Fruit fly (Drosophila melanogaster) whole organism, embryonic: Measurements from ENCODE around the gene mdu.

Experiments
- ATbp ChIP-seq: fragments of 200-800 bp; sonication (Bioruptor generic); optimal IDR thresholded peaks from 2 replicates; lab custom pipeline; 2017; ENCODE audit warnings: missing biosample characterization, mild to moderate bottlenecking, missing genetic modification characterization, missing genetic modification reagents
- C15 ChIP-seq: fragments of 200-800 bp; sonication (Bioruptor generic); IDR thresholded peaks from 3 replicates; pipeline ENCODE4 v1.3.6; 2022; ENCODE audit warnings: missing biosample characterization, missing genetic modification characterization
- CG10366 ChIP-seq: fragments of 200-800 bp; sonication (Bioruptor generic); IDR thresholded peaks from 2 replicates; pipeline ENCODE4 v1.3.6; 2022; ENCODE audit warnings: missing biosample characterization, missing genetic modification characterization
- CG10462 ChIP-seq: fragments of 200-800 bp; sonication (Bioruptor generic); optimal IDR thresholded peaks from 2 replicates; lab custom pipeline; 2016; ENCODE audit warnings: missing biosample characterization, missing genetic modification characterization
- CG10979 ChIP-seq: fragments of 200-800 bp; sonication (Bioruptor generic); optimal IDR thresholded peaks from 2 replicates; lab custom pipeline; 2018; ENCODE audit warnings: missing biosample characterization, mild to moderate bottlenecking, missing genetic modification characterization, moderate library complexity
- CG11247 ChIP-seq: fragments of 200-800 bp; sonication (Bioruptor generic); IDR thresholded peaks from 2 replicates; pipeline ENCODE4 v1.3.6; 2022; ENCODE audit warnings: missing biosample characterization, missing genetic modification characterization
- CG11398 ChIP-seq: fragments of 200-800 bp; sonication (Bioruptor generic); optimal IDR thresholded peaks from 2 replicates; lab custom pipeline; 2016; ENCODE audit warnings: missing biosample characterization, missing genetic modification characterization
- CG12236 ChIP-seq: fragments of 200-800 bp; sonication (Bioruptor generic); optimal IDR thresholded peaks from 2 replicates; lab custom pipeline; 2016; ENCODE audit warnings: missing biosample characterization, missing genetic modification characterization
- CG12942 ChIP-seq: fragments of 200-800 bp; sonication (Bioruptor generic); optimal IDR thresholded peaks from 3 replicates; lab custom pipeline; 2016; ENCODE audit warnings: missing biosample characterization, missing genetic modification characterization
- CG15073 ChIP-seq: fragments of 200-800 bp; sonication (Bioruptor generic); optimal IDR thresholded peaks from 2 replicates; lab custom pipeline; 2016; ENCODE audit warnings: missing biosample characterization, missing genetic modification characterization
- CG15479 ChIP-seq: fragments of 200-800 bp; sonication (Bioruptor generic); optimal IDR thresholded peaks from 3 replicates; lab custom pipeline; 2019; ENCODE audit warnings: missing biosample characterization, mild to moderate bottlenecking, missing genetic modification characterization, moderate library complexity
- CG1602 ChIP-seq: fragments of 200-800 bp; sonication (Bioruptor generic); optimal IDR thresholded peaks from 3 replicates; lab custom pipeline; 2016; ENCODE audit warnings: missing biosample characterization, missing genetic modification characterization
- CG17186 ChIP-seq: fragments of 200-800 bp; sonication (Bioruptor generic); optimal IDR thresholded peaks from 3 replicates; lab custom pipeline; 2017; ENCODE audit warnings: missing biosample characterization, missing genetic modification reagents, missing genetic modification characterization
- CG17612 ChIP-seq: fragments of 200-800 bp; sonication (Bioruptor generic); IDR thresholded peaks from 2 replicates; pipeline ENCODE4 v1.3.6; 2022; ENCODE audit warnings: missing biosample characterization, missing genetic modification characterization
- CG2202 ChIP-seq: fragments of 200-800 bp; sonication (Bioruptor generic); optimal IDR thresholded peaks from 2 replicates; lab custom pipeline; 2018; ENCODE audit warnings: missing biosample characterization, mild to moderate bottlenecking, missing genetic modification characterization
- CG2712 ChIP-seq: fragments of 200-800 bp; optimal IDR thresholded peaks from 3 replicates; lab custom pipeline; 2019; ENCODE audit warnings: missing biosample characterization, mild to moderate bottlenecking, missing genetic modification characterization, moderate library complexity
- CG31224 ChIP-seq: fragments of 200-800 bp; sonication (Bioruptor generic); IDR thresholded peaks from 2 replicates; pipeline ENCODE4 v1.3.6; 2022; ENCODE audit warnings: missing biosample characterization, missing genetic modification characterization
- CG32532 ChIP-seq: fragments of 200-800 bp; sonication (Bioruptor generic); IDR thresholded peaks from 2 replicates; pipeline ENCODE4 v1.3.6; 2022; ENCODE audit warnings: missing biosample characterization, missing genetic modification characterization
- CG42726 ChIP-seq: fragments of 200-800 bp; sonication (Bioruptor generic); IDR thresholded peaks from 2 replicates; pipeline ENCODE4 v1.3.6; 2022; ENCODE audit warnings: missing biosample characterization, missing genetic modification characterization; ENCODE audit not compliant: partially characterized antibody
- CG4404 ChIP-seq: fragments of 200-800 bp; sonication (Bioruptor generic); IDR thresholded peaks from 2 replicates; pipeline ENCODE4 v1.3.6; 2022; ENCODE audit warnings: missing biosample characterization, missing genetic modification characterization
- CHES-1-like ChIP-seq: fragments of 200-800 bp; sonication (Bioruptor generic); optimal IDR thresholded peaks from 2 replicates; lab custom pipeline; 2016; ENCODE audit warnings: missing biosample characterization, missing genetic modification characterization
- Dfd ChIP-seq, 2 experiments: fragments of >200 bp; optimal IDR thresholded peaks; 2 replicates each; lab custom pipeline; 2017; ENCODE audit warnings: missing biosample characterization in 2 of 2, missing genetic modification characterization in 2 of 2
- Dp ChIP-seq: fragments of 200-800 bp; sonication (Bioruptor generic); optimal IDR thresholded peaks from 2 replicates; lab custom pipeline; 2018; ENCODE audit warnings: missing biosample characterization, mild to moderate bottlenecking, missing genetic modification characterization, moderate library complexity
- E2f1 ChIP-seq: fragments of 200-800 bp; sonication (Bioruptor generic); IDR thresholded peaks from 2 replicates; pipeline ENCODE4 v1.3.6; 2022; ENCODE audit warnings: missing biosample characterization, missing genetic modification characterization
- Ets65A ChIP-seq: fragments of 200-800 bp; sonication (Bioruptor generic); peaks from one replicate; lab custom pipeline; 2016; ENCODE audit warnings: missing biosample characterization, missing genetic modification characterization
- HLHmδ ChIP-seq: fragments of 200-800 bp; sonication (Bioruptor generic); optimal IDR thresholded peaks from 2 replicates; lab custom pipeline; 2018; ENCODE audit warnings: missing biosample characterization, mild to moderate bottlenecking, missing genetic modification characterization, moderate library complexity
- Hand ChIP-seq: fragments of 200-800 bp; sonication (Bioruptor generic); optimal IDR thresholded peaks from 2 replicates; lab custom pipeline; 2017; ENCODE audit warnings: mild to moderate bottlenecking, missing biosample characterization, missing genetic modification reagents, missing genetic modification characterization
- Neu2 ChIP-seq: fragments of 200-800 bp; sonication (Bioruptor generic); optimal IDR thresholded peaks from 3 replicates; lab custom pipeline; 2016; ENCODE audit warnings: missing biosample characterization, missing genetic modification characterization, borderline replicate concordance
- Nf-YC ChIP-seq: fragments of 200-800 bp; optimal IDR thresholded peaks from 3 replicates; lab custom pipeline; 2019; ENCODE audit warnings: missing biosample characterization, mild to moderate bottlenecking, missing genetic modification characterization, moderate library complexity
- Pdp1 ChIP-seq, 2 experiments: fragments of 200-800 bp; sonication (Bioruptor generic); optimal IDR thresholded peaks; 3 replicates each; lab custom pipeline; 2016; ENCODE audit warnings: missing biosample characterization in 2 of 2, missing genetic modification characterization in 2 of 2, mild to moderate bottlenecking in 1 of 2, moderate library complexity in 1 of 2
- Poxn ChIP-seq: fragments of 200-800 bp; sonication (Bioruptor generic); IDR thresholded peaks from 2 replicates; pipeline ENCODE4 v1.3.6; 2022; ENCODE audit warnings: missing biosample characterization, missing genetic modification characterization
- Six4 ChIP-seq: fragments of 200-800 bp; sonication (Bioruptor generic); optimal IDR thresholded peaks from 2 replicates; lab custom pipeline; 2016; ENCODE audit warnings: missing biosample characterization, missing genetic modification characterization
- ac ChIP-seq: fragments of 200-800 bp; sonication (Bioruptor generic); optimal IDR thresholded peaks from 3 replicates; lab custom pipeline; 2017; ENCODE audit warnings: missing biosample characterization, mild to moderate bottlenecking, missing genetic modification characterization
- btn ChIP-seq: fragments of 200-800 bp; sonication (Bioruptor generic); optimal IDR thresholded peaks from 2 replicates; lab custom pipeline; 2016; ENCODE audit warnings: missing biosample characterization, missing genetic modification characterization
- dmrt11E ChIP-seq: fragments of 200-800 bp; sonication (Bioruptor generic); optimal IDR thresholded peaks from 3 replicates; lab custom pipeline; 2018; ENCODE audit warnings: missing biosample characterization, mild to moderate bottlenecking, missing genetic modification characterization, moderate library complexity
- gce ChIP-seq: fragments of 200-800 bp; sonication (Bioruptor generic); IDR thresholded peaks from 3 replicates; pipeline ENCODE4 v1.3.6; 2022; ENCODE audit warnings: missing biosample characterization, missing genetic modification characterization
- jing ChIP-seq: fragments of 200-800 bp; sonication (Bioruptor generic); optimal IDR thresholded peaks from 2 replicates; lab custom pipeline; 2018; ENCODE audit warnings: missing biosample characterization, mild to moderate bottlenecking, missing genetic modification characterization
- lov ChIP-seq, 2 experiments: fragments of 200-800 bp in 1 of 2; fragments of >200 bp in 1 of 2; sonication (Bioruptor generic) in 1 of 2; IDR thresholded peaks in 1 of 2; optimal IDR thresholded peaks in 1 of 2; 2 replicates in 1 of 2; 3 replicates in 1 of 2; pipeline versions ENCODE4 v1.3.6 to Lab custom; 2017 to 2022; ENCODE audit warnings: missing biosample characterization in 1 of 2, missing genetic modification characterization in 1 of 2
- p53 ChIP-seq: fragments of 200-800 bp; sonication (Bioruptor generic); optimal IDR thresholded peaks from 2 replicates; lab custom pipeline; 2016; ENCODE audit warnings: missing biosample characterization, missing genetic modification characterization
- pnt ChIP-seq: fragments of 200-800 bp; sonication (Bioruptor generic); optimal IDR thresholded peaks from 3 replicates; lab custom pipeline; 2016; ENCODE audit warnings: missing biosample characterization, missing genetic modification characterization
- pros ChIP-seq: fragments of 200-800 bp; sonication (Bioruptor generic); optimal IDR thresholded peaks from 3 replicates; lab custom pipeline; 2019; ENCODE audit warnings: missing biosample characterization, mild to moderate bottlenecking, missing genetic modification characterization, moderate library complexity
- rib ChIP-seq: fragments of 200-800 bp; sonication (Bioruptor generic); IDR thresholded peaks from 2 replicates; pipeline ENCODE4 v1.3.6; 2022; ENCODE audit warnings: missing biosample characterization, missing genetic modification characterization
- ro ChIP-seq: fragments of 200-800 bp; sonication (Bioruptor generic); IDR thresholded peaks from 2 replicates; pipeline ENCODE4 v1.3.6; 2022; ENCODE audit warnings: missing biosample characterization, missing genetic modification characterization
- so ChIP-seq: fragments of 200-800 bp; sonication (Bioruptor generic); IDR thresholded peaks from 3 replicates; pipeline ENCODE4 v1.3.6; 2022; ENCODE audit warnings: missing biosample characterization, missing genetic modification characterization
- stwl ChIP-seq: fragments of 200-800 bp; sonication (Bioruptor generic); optimal IDR thresholded peaks from 3 replicates; lab custom pipeline; 2018; ENCODE audit warnings: missing biosample characterization, mild to moderate bottlenecking, missing genetic modification characterization, moderate library complexity
- tap ChIP-seq: fragments of 200-800 bp; optimal IDR thresholded peaks from 3 replicates; lab custom pipeline; 2019; ENCODE audit warnings: missing biosample characterization, mild to moderate bottlenecking, missing genetic modification characterization, moderate library complexity
- tgo ChIP-seq: fragments of 200-800 bp; sonication (Bioruptor generic); IDR thresholded peaks from 3 replicates; pipeline ENCODE4 v1.3.6; 2022; ENCODE audit warnings: missing biosample characterization, missing genetic modification characterization
- tin ChIP-seq: fragments of 200-800 bp; sonication (Bioruptor generic); optimal IDR thresholded peaks from 3 replicates; lab custom pipeline; 2016; ENCODE audit warnings: missing biosample characterization, missing genetic modification characterization
- tx ChIP-seq: fragments of 200-800 bp; sonication (Bioruptor generic); optimal IDR thresholded peaks from 2 replicates; lab custom pipeline; 2016; ENCODE audit warnings: missing biosample characterization, missing genetic modification characterization
- vfl ChIP-seq: fragments of 200-800 bp; sonication (Bioruptor generic); optimal IDR thresholded peaks from 2 replicates; lab custom pipeline; 2016; ENCODE audit warnings: missing biosample characterization, missing genetic modification characterization
- zen2 ChIP-seq: fragments of 200-800 bp; sonication (Bioruptor generic); IDR thresholded peaks from 3 replicates; pipeline ENCODE4 v1.3.6; 2022; ENCODE audit warnings: missing biosample characterization, missing genetic modification characterization; ENCODE audit not compliant: partially characterized antibody

Gene mdu

DNA sequence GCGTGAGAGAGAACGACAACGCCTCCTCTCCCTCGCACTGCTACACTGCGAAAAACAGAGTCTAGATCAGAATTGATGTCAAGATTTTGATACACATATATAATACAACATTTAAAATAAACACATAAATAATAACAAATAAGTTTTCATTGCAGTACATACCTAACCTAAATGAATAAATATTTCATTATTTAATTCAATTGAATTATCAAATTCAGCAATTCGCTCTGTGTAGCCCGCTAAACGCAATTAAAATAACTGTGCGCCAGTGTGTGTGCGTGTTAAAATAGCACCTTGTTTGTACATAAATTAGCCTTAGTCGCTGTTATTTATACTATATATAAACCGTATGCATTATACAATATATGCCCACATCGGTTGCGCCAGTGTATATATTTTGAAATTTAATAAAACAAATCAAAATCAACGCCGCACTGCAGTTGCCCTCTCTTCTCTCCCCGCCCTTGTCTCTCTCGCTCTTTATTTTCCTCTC is 24.7 kb upstream of the mdu start (continued):
- peak; percentile 83 for TF ChIP-seq Six4 (GFP tag; lab: Kevin White, UChicago)
- TF ChIP-seq CG4404 (GFP tag; lab: Robert Waterston, UW), result peak; percentile 85
- peak; percentile 8 for TF ChIP-seq tx (GFP tag; lab: Kevin White, UChicago)
- peak; percentile 4 for TF ChIP-seq stwl
- TF ChIP-seq ATbp (GFP tag; lab: Kevin White, UChicago), result peak; percentile 90
- peak; percentile 96 for TF ChIP-seq tgo (GFP tag; lab: Robert Waterston, UW)
- peak; percentile 26 for TF ChIP-seq CG15479 (GFP tag; lab: Kevin White, UChicago)
- no peak for TF ChIP-seq CG12236 (GFP tag; lab: Kevin White, UChicago)
- TF ChIP-seq CG11398 (GFP tag; lab: Kevin White, UChicago), result no peak
- peak; percentile 88 for TF ChIP-seq CG17612 (GFP tag; lab: Robert Waterston, UW)
- peak; percentile 88 for TF ChIP-seq C15
- peak; percentile 77 for TF ChIP-seq vfl (GFP tag; lab: Kevin White, UChicago)
- peak; percentile 55 for TF ChIP-seq ac (GFP tag; lab: Kevin White, UChicago)
- peak; percentile 93 for TF ChIP-seq CG31224 (GFP tag; lab: Robert Waterston, UW)
- peak; percentile 89 for TF ChIP-seq CG12942 (GFP tag; lab: Kevin White, UChicago)
- TF ChIP-seq Ets65A, result peak; percentile 95
- TF ChIP-seq Dfd (GFP tag; optimal IDR thresholded peaks at IDR 0.05; lab: Kevin White, UChicago), result no peak
- TF ChIP-seq E2f1 (GFP tag; lab: Robert Waterston, UW), result peak; percentile 94
- peak; percentile 89 for TF ChIP-seq tin (GFP tag; lab: Kevin White, UChicago)
- no peak for TF ChIP-seq HLHmδ (GFP tag; lab: Kevin White, UChicago)
- TF ChIP-seq CG10366, result peak; percentile 95
- peak; percentile 70 for TF ChIP-seq CG10462 (GFP tag; lab: Kevin White, UChicago)
- TF ChIP-seq CG17186 (GFP tag; lab: Kevin White, UChicago), result peak; percentile 10
- TF ChIP-seq CG15073 (GFP tag; lab: Kevin White, UChicago), result peak; percentile 48
- TF ChIP-seq so (GFP tag; lab: Robert Waterston, UW), result peak; percentile 93
- no peak for TF ChIP-seq btn (GFP tag; lab: Kevin White, UChicago)
- TF ChIP-seq gce (GFP tag; lab: Robert Waterston, UW), result peak; percentile 90
- no peak for TF ChIP-seq Neu2 (GFP tag; lab: Kevin White, UChicago)
- TF ChIP-seq CG2712 (tag; lab: Kevin White, UChicago), result peak; percentile 96
- TF ChIP-seq CG2202 (tag; lab: Kevin White, UChicago), result peak; percentile 70
- peak; percentile 90 for TF ChIP-seq CG10979 (tag; lab: Kevin White, UChicago)
- peak; percentile 94 for TF ChIP-seq CG11247 (GFP tag; lab: Robert Waterston, UW)
- TF ChIP-seq lov (optimal IDR thresholded peaks at IDR 0.05; lab: Kevin White, UChicago), result no peak
- peak; percentile 72; the same call in 2 of the 3 replicates for TF ChIP-seq lov (GFP tag; IDR thresholded peaks at IDR 0.05; lab: Robert Waterston, UW)
- no peak for TF ChIP-seq pros (GFP tag; lab: Kevin White, UChicago)
- TF ChIP-seq Nf-YC (tag; lab: Kevin White, UChicago), result peak; percentile 87
- TF ChIP-seq rib, result peak; percentile 92; the same call in 1 of the 2 replicates
- TF ChIP-seq tap (tag; lab: Kevin White, UChicago), result peak; percentile 94
- TF ChIP-seq CG42726, result no peak
- peak; percentile 70 to 81 for TF ChIP-seq Pdp1 (GFP tag; optimal IDR thresholded peaks at IDR 0.05; lab: Kevin White, UChicago)
- no peak for TF ChIP-seq zen2 (GFP tag; lab: Robert Waterston, UW)
- TF ChIP-seq CG1602 (GFP tag; lab: Kevin White, UChicago), result peak; percentile 85
- peak; percentile 84 for TF ChIP-seq ro
- peak; percentile 98 for TF ChIP-seq CG32532
- TF ChIP-seq p53 (GFP tag; lab: Kevin White, UChicago), result no peak
- TF ChIP-seq Poxn, result peak; percentile 86
- peak; percentile 63 for TF ChIP-seq pnt (GFP tag; lab: Kevin White, UChicago)
- TF ChIP-seq Hand (GFP tag; lab: Kevin White, UChicago), result peak; percentile 92
- no peak for TF ChIP-seq CHES-1-like (GFP tag; lab: Kevin White, UChicago)
- no peak for TF ChIP-seq Dp (GFP tag; lab: Kevin White, UChicago)
- TF ChIP-seq dmrt11E, result peak; percentile 74
- peak; percentile 81 for TF ChIP-seq jing (GFP tag; lab: Kevin White, UChicago)
